Worm (Caenorhabditis elegans) whole organism, L1 larva: ENCODE data around the gene C30G12.6.

Experiments
- C04F5.9 ChIP-seq: sonication (generic microtip); optimal IDR thresholded peaks from 2 replicates; lab custom pipeline; 2016; ENCODE audit warnings: missing genetic modification characterization, missing compliant biosample characterization
- F16B12.6 ChIP-seq: fragments of 150-350 bp; optimal IDR thresholded peaks from 2 replicates; lab custom pipeline; 2014; ENCODE audit warnings: missing biosample characterization, missing genetic modification characterization
- Y116A8C.19 ChIP-seq: sonication (generic microtip); optimal IDR thresholded peaks from 2 replicates; lab custom pipeline; 2016; ENCODE audit warnings: missing compliant biosample characterization, missing genetic modification characterization, borderline replicate concordance
- aha-1 ChIP-seq: fragments of 150-350 bp; optimal IDR thresholded peaks from 2 replicates; lab custom pipeline; 2014; ENCODE audit warnings: missing biosample characterization, missing genetic modification characterization
- alr-1 ChIP-seq: fragments of 200-800 bp; sonication (Bioruptor generic); optimal IDR thresholded peaks from 2 replicates; lab custom pipeline; 2018; ENCODE audit warnings: borderline replicate concordance, mild to moderate bottlenecking, missing genetic modification characterization, missing compliant biosample characterization
- blmp-1 ChIP-seq: fragments of 150-350 bp; optimal IDR thresholded peaks from 2 replicates; lab custom pipeline; 2014; ENCODE audit warnings: missing biosample characterization, missing genetic modification characterization
- ceh-8 ChIP-seq: fragments of 200-800 bp; sonication (Bioruptor generic); optimal IDR thresholded peaks from 2 replicates; lab custom pipeline; 2018; ENCODE audit warnings: mild to moderate bottlenecking, missing genetic modification characterization, moderate library complexity, missing compliant biosample characterization
- ceh-88 ChIP-seq: fragments of 200-800 bp; sonication (Bioruptor generic); IDR thresholded peaks from 2 replicates; pipeline ENCODE4 v1.3.6; 2022; ENCODE audit warnings: missing genetic modification characterization, missing compliant biosample characterization
- ces-1 ChIP-seq: fragments of 150-350 bp; optimal IDR thresholded peaks from 2 replicates; lab custom pipeline; 2014; ENCODE audit warnings: missing biosample characterization, missing genetic modification reagents, missing genetic modification characterization
- dpl-1 ChIP-seq, 3 experiments: fragments of 150-350 bp in 2 of 3; sonication (generic microtip) in 1 of 3; optimal IDR thresholded peaks; 2 replicates each; lab custom pipeline; 2014 to 2017; ENCODE audit warnings: missing biosample characterization in 3 of 3, missing genetic modification characterization in 3 of 3, missing genetic modification reagents in 3 of 3
- efl-1 ChIP-seq, 4 experiments: fragments of 150-350 bp; optimal IDR thresholded peaks in 3 of 4; peaks in 1 of 4; 1 replicate in 1 of 4; 2 replicates in 3 of 4; lab custom pipeline; 2014; ENCODE audit warnings: missing biosample characterization in 2 of 4, missing genetic modification characterization in 2 of 4, missing genetic modification reagents in 2 of 4
- efl-3 ChIP-seq: fragments of 200-800 bp; sonication (Bioruptor generic); optimal IDR thresholded peaks from 2 replicates; lab custom pipeline; 2018; ENCODE audit warnings: mild to moderate bottlenecking, missing genetic modification characterization, missing compliant biosample characterization
- elt-2 ChIP-seq: sonication (generic microtip); optimal IDR thresholded peaks from 2 replicates; lab custom pipeline; 2016; ENCODE audit warnings: missing genetic modification characterization, mild to moderate bottlenecking, inconsistent platforms, missing compliant biosample characterization, missing genetic modification reagents
- ets-5 ChIP-seq: fragments of 200-800 bp; sonication (Bioruptor generic); IDR thresholded peaks from 2 replicates; pipeline ENCODE4 v1.3.6; 2022; ENCODE audit warnings: missing genetic modification characterization, missing compliant biosample characterization
- fkh-8 ChIP-seq: sonication (generic microtip); optimal IDR thresholded peaks from 2 replicates; lab custom pipeline; 2016; ENCODE audit warnings: mild to moderate bottlenecking, missing genetic modification characterization, missing compliant biosample characterization
- fos-1 ChIP-seq: fragments of 150-350 bp; optimal IDR thresholded peaks from 2 replicates; lab custom pipeline; 2014; ENCODE audit warnings: missing biosample characterization, missing genetic modification characterization
- grh-1 ChIP-seq: fragments of 200-800 bp; sonication (Bioruptor generic); IDR thresholded peaks from 2 replicates; pipeline ENCODE4 v1.3.6; 2022; ENCODE audit warnings: missing genetic modification reagents, missing genetic modification characterization, missing compliant biosample characterization
- hlh-17 ChIP-seq: fragments of 200-800 bp; sonication (Bioruptor generic); optimal IDR thresholded peaks from 2 replicates; lab custom pipeline; 2018; ENCODE audit warnings: missing genetic modification characterization, mild to moderate bottlenecking, missing compliant biosample characterization, moderate library complexity, borderline replicate concordance
- hlh-4 ChIP-seq: sonication (generic microtip); optimal IDR thresholded peaks from 2 replicates; lab custom pipeline; 2016; ENCODE audit warnings: mild to moderate bottlenecking, missing genetic modification characterization, missing compliant biosample characterization
- hpl-2 ChIP-seq: fragments of 150-350 bp; optimal IDR thresholded peaks from 2 replicates; lab custom pipeline; 2014; ENCODE audit warnings: missing biosample characterization, missing genetic modification reagents, missing genetic modification characterization
- isw-1 ChIP-seq: fragments of 200-800 bp; sonication (Bioruptor generic); IDR thresholded peaks from 2 replicates; pipeline ENCODE4 v1.3.6; 2022; ENCODE audit warnings: missing genetic modification characterization, missing compliant biosample characterization
- jun-1 ChIP-seq: fragments of 150-350 bp; optimal IDR thresholded peaks from 2 replicates; lab custom pipeline; 2014; ENCODE audit warnings: missing biosample characterization, missing genetic modification reagents, missing genetic modification characterization
- lin-13 ChIP-seq: fragments of 150-350 bp; optimal IDR thresholded peaks from 2 replicates; lab custom pipeline; 2014; ENCODE audit warnings: missing biosample characterization, missing genetic modification reagents, missing genetic modification characterization
- lin-14 ChIP-seq: fragments of 200-800 bp; sonication (Bioruptor generic); optimal IDR thresholded peaks from 2 replicates; lab custom pipeline; 2018; ENCODE audit warnings: mild to moderate bottlenecking, missing genetic modification characterization, moderate library complexity, missing compliant biosample characterization
- lin-35 ChIP-seq, 2 experiments: fragments of 150-350 bp; optimal IDR thresholded peaks; 2 replicates each; lab custom pipeline; 2014; ENCODE audit warnings: missing biosample characterization in 2 of 2, missing genetic modification characterization in 2 of 2, missing genetic modification reagents in 2 of 2
- mab-9 ChIP-seq: fragments of 200-800 bp; sonication (Bioruptor generic); IDR thresholded peaks from 2 replicates; pipeline ENCODE4 v1.3.6; 2022; ENCODE audit warnings: missing genetic modification reagents, missing genetic modification characterization, missing compliant biosample characterization
- mef-2 ChIP-seq: fragments of 150-350 bp; optimal IDR thresholded peaks from 2 replicates; lab custom pipeline; 2014; ENCODE audit warnings: missing biosample characterization, missing genetic modification characterization
- nhr-11 ChIP-seq: fragments of 150-350 bp; optimal IDR thresholded peaks from 2 replicates; lab custom pipeline; 2014; ENCODE audit warnings: missing biosample characterization, missing genetic modification characterization
- nhr-19 ChIP-seq: fragments of 200-800 bp; sonication (Bioruptor generic); conservative IDR thresholded peaks from 2 replicates; pipeline ENCODE4 v1.3.6; 2022; ENCODE audit warnings: missing genetic modification characterization, missing compliant biosample characterization
- nhr-20 ChIP-seq: sonication (generic microtip); optimal IDR thresholded peaks from 2 replicates; lab custom pipeline; 2016; ENCODE audit warnings: mild to moderate bottlenecking, missing genetic modification characterization, missing compliant biosample characterization
- nhr-28 ChIP-seq: fragments of 150-350 bp; optimal IDR thresholded peaks from 2 replicates; lab custom pipeline; 2014; ENCODE audit warnings: missing biosample characterization, missing genetic modification characterization
- nhr-76 ChIP-seq: sonication (generic microtip); optimal IDR thresholded peaks from 2 replicates; lab custom pipeline; 2017; ENCODE audit warnings: missing biosample characterization, missing genetic modification characterization
- nhr-84 ChIP-seq: sonication (generic microtip); optimal IDR thresholded peaks from 2 replicates; lab custom pipeline; 2017; ENCODE audit warnings: missing biosample characterization, missing genetic modification characterization
- pag-3 ChIP-seq: sonication (generic microtip); optimal IDR thresholded peaks from 2 replicates; lab custom pipeline; 2017; ENCODE audit warnings: missing genetic modification characterization, mild to moderate bottlenecking, missing compliant biosample characterization, antibody characterized with exemption, borderline replicate concordance; ENCODE audit not compliant: insufficient read depth
- pqm-1 ChIP-seq: sonication (generic microtip); optimal IDR thresholded peaks from 3 replicates; lab custom pipeline; 2017; ENCODE audit warnings: missing biosample characterization, missing genetic modification characterization
- skn-1 ChIP-seq: fragments of 150-350 bp; optimal IDR thresholded peaks from 2 replicates; lab custom pipeline; 2014; ENCODE audit warnings: missing biosample characterization, missing genetic modification characterization
- snu-23 ChIP-seq: sonication (generic microtip); optimal IDR thresholded peaks from 2 replicates; lab custom pipeline; 2016; ENCODE audit warnings: missing genetic modification characterization, missing compliant biosample characterization
- sptf-1 ChIP-seq: fragments of 150-350 bp; optimal IDR thresholded peaks from 2 replicates; lab custom pipeline; 2014; ENCODE audit warnings: missing biosample characterization, missing genetic modification characterization
- sup-37 ChIP-seq: fragments of 200-800 bp; sonication (Bioruptor generic); optimal IDR thresholded peaks from 2 replicates; lab custom pipeline; 2018; ENCODE audit warnings: mild to moderate bottlenecking, missing genetic modification characterization, missing compliant biosample characterization
- tbx-2 ChIP-seq: sonication (generic microtip); optimal IDR thresholded peaks from 2 replicates; lab custom pipeline; 2016; ENCODE audit warnings: missing genetic modification characterization, missing compliant biosample characterization
- tlp-1 ChIP-seq: fragments of 150-350 bp; optimal IDR thresholded peaks from 2 replicates; lab custom pipeline; 2014; ENCODE audit warnings: missing biosample characterization, missing genetic modification characterization
- unc-30 ChIP-seq: sonication (generic microtip); optimal IDR thresholded peaks from 2 replicates; lab custom pipeline; 2017; ENCODE audit warnings: missing biosample characterization, missing genetic modification characterization
- unc-62 ChIP-seq: fragments of 150-350 bp; optimal IDR thresholded peaks from 2 replicates; lab custom pipeline; 2014; ENCODE audit warnings: missing biosample characterization, missing genetic modification reagents, missing genetic modification characterization
- unc-86 ChIP-seq: sonication (generic microtip); optimal IDR thresholded peaks from 2 replicates; lab custom pipeline; 2016; ENCODE audit warnings: missing genetic modification characterization, missing compliant biosample characterization
- unc-98 ChIP-seq: fragments of 200-800 bp; sonication (Bioruptor generic); IDR thresholded peaks from 2 replicates; pipeline ENCODE4 v1.3.6; 2022; ENCODE audit warnings: missing genetic modification characterization, missing compliant biosample characterization
- vab-15 ChIP-seq: sonication (generic microtip); optimal IDR thresholded peaks from 2 replicates; lab custom pipeline; 2017; ENCODE audit warnings: missing genotype, mild to moderate bottlenecking, missing genetic modification characterization, missing compliant biosample characterization
- xbp-1 ChIP-seq: sonication (generic microtip); optimal IDR thresholded peaks from 2 replicates; lab custom pipeline; 2016; ENCODE audit warnings: missing genetic modification characterization, missing compliant biosample characterization
- zip-4 ChIP-seq: fragments of 200-800 bp; sonication (Bioruptor generic); optimal IDR thresholded peaks from 2 replicates; lab custom pipeline; 2018; ENCODE audit warnings: mild to moderate bottlenecking, missing genetic modification characterization, moderate library complexity, missing compliant biosample characterization
- ztf-11 ChIP-seq, 2 experiments: sonication (generic microtip); optimal IDR thresholded peaks; 2 replicates each; lab custom pipeline; 2016 to 2017; ENCODE audit warnings: missing genetic modification characterization in 2 of 2, missing biosample characterization in 1 of 2, missing compliant biosample characterization in 1 of 2
- ztf-4 ChIP-seq: fragments of 150-350 bp; optimal IDR thresholded peaks from 2 replicates; lab custom pipeline; 2014; ENCODE audit warnings: missing biosample characterization, missing genetic modification characterization

The C30G12.6 gene

ce11 chrII:7331224-7331623, 35.4 kb upstream of the C30G12.6 start, which contains the start of gene npax-1:
Gene npax-1 (minus strand): TSS chrII:7331324.
- TF ChIP-seq zip-4, result no peak
- TF ChIP-seq nhr-28 (tag; lab: Kevin White, UChicago), result no peak
- TF ChIP-seq skn-1, result no peak
- TF ChIP-seq, all 84 proteins: peak for 0

ce11 chrII:7326997-7327396, 31.2 kb upstream of the C30G12.6 start:
- no peak for TF ChIP-seq nhr-28 (tag; lab: Kevin White, UChicago)
- no peak for TF ChIP-seq ceh-8 (GFP tag; lab: Kevin White, UChicago)
- peak; percentile 74 for TF ChIP-seq fkh-8 (tag; lab: Kevin White, UChicago)
- peak; percentile 50 for TF ChIP-seq isw-1
- TF ChIP-seq xbp-1 (tag; lab: Kevin White, UChicago), result peak; percentile 43
- peak in 1 of 2 experiments; percentile 10 for TF ChIP-seq lin-35 (GFP tag; optimal IDR thresholded peaks at IDR 0.05; lab: Kevin White, UChicago)
- TF ChIP-seq ceh-88, result no peak
- no peak for TF ChIP-seq skn-1
- TF ChIP-seq ztf-4 (tag; lab: Kevin White, UChicago), result peak; percentile 50
- no peak for TF ChIP-seq mab-9
- no peak for TF ChIP-seq sptf-1 (tag; lab: Kevin White, UChicago)
- peak in 1 of 2 experiments; percentile 4 for TF ChIP-seq ztf-11 (tag; optimal IDR thresholded peaks at IDR 0.05; lab: Kevin White, UChicago)
- no peak for TF ChIP-seq unc-30
- TF ChIP-seq unc-62 (GFP tag; lab: Kevin White, UChicago), result no peak
- TF ChIP-seq jun-1 (tag; lab: Kevin White, UChicago), result peak; percentile 16
- TF ChIP-seq sup-37 (GFP tag; lab: Kevin White, UChicago), result no peak
- TF ChIP-seq dpl-1 (GFP tag; optimal IDR thresholded peaks at IDR 0.05; lab: Kevin White, UChicago), result peak in 1 of 3 experiments; percentile 22
- TF ChIP-seq nhr-76 (tag; lab: Kevin White, UChicago), result no peak
- TF ChIP-seq nhr-20 (tag; lab: Kevin White, UChicago), result peak; percentile 35
- TF ChIP-seq mef-2 (tag; lab: Kevin White, UChicago), result no peak
- peak; percentile 74 for TF ChIP-seq tbx-2 (tag; lab: Kevin White, UChicago)
- no peak for TF ChIP-seq aha-1 (tag; lab: Kevin White, UChicago)
- no peak for TF ChIP-seq unc-98 (GFP tag; lab: Robert Waterston, UW)
- peak; percentile 89 for TF ChIP-seq lin-14 (GFP tag; lab: Kevin White, UChicago)
- no peak for TF ChIP-seq hlh-4 (tag; lab: Kevin White, UChicago)
- TF ChIP-seq lin-13 (GFP tag; lab: Kevin White, UChicago), result no peak
- no peak for TF ChIP-seq efl-3 (GFP tag; lab: Kevin White, UChicago)
- TF ChIP-seq nhr-11 (tag; lab: Kevin White, UChicago), result no peak
- TF ChIP-seq fos-1 (tag; lab: Kevin White, UChicago), result no peak
- no peak for TF ChIP-seq C04F5.9 (tag; lab: Kevin White, UChicago)
- TF ChIP-seq pag-3 (tag; lab: Kevin White, UChicago), result no peak
- TF ChIP-seq elt-2 (tag; lab: Kevin White, UChicago), result no peak
- TF ChIP-seq nhr-84 (tag; lab: Kevin White, UChicago), result no peak
- TF ChIP-seq efl-1 (optimal IDR thresholded peaks at IDR 0.05; lab: Kevin White, UChicago), result peak; percentile 27 to 30
- TF ChIP-seq efl-1 (GFP tag; optimal IDR thresholded peaks at IDR 0.05 in 1 of 2; lab: Kevin White, UChicago), result no peak
- no peak for TF ChIP-seq alr-1
- no peak for TF ChIP-seq ets-5 (GFP tag; lab: Robert Waterston, UW)
- TF ChIP-seq vab-15 (tag; lab: Kevin White, UChicago), result no peak
- TF ChIP-seq grh-1 (GFP tag; lab: Robert Waterston, UW), result no peak
- TF ChIP-seq tlp-1 (tag; lab: Kevin White, UChicago), result no peak
- TF ChIP-seq unc-86, result peak; percentile 63
- TF ChIP-seq hpl-2 (GFP tag; lab: Kevin White, UChicago), result no peak
- TF ChIP-seq hlh-17 (GFP tag; lab: Kevin White, UChicago), result no peak
- TF ChIP-seq Y116A8C.19, result no peak
- no peak for TF ChIP-seq zip-4
- TF ChIP-seq blmp-1 (tag; lab: Kevin White, UChicago), result no peak
- peak; percentile 47 for TF ChIP-seq snu-23 (GFP tag; lab: Kevin White, UChicago)
- TF ChIP-seq nhr-19 (GFP tag; lab: Robert Waterston, UW), result no peak; the same call in 1 of the 2 replicates
- TF ChIP-seq F16B12.6, result no peak
- no peak for TF ChIP-seq pqm-1 (tag; lab: Kevin White, UChicago)
- TF ChIP-seq ces-1, result no peak
